Worm (Caenorhabditis elegans) whole organism, L1 larva: ENCODE data around the gene srx-19.

Source experiments
- C34B4.2 ChIP-seq: sonication (generic microtip); optimal IDR thresholded peaks from 2 replicates; lab custom pipeline; 2017; ENCODE audit warnings: mild to moderate bottlenecking, missing genetic modification characterization, missing compliant biosample characterization
- F16B12.6 ChIP-seq: fragments of 150-350 bp; optimal IDR thresholded peaks from 2 replicates; lab custom pipeline; 2014; ENCODE audit warnings: missing biosample characterization, missing genetic modification characterization
- Y116A8C.19 ChIP-seq: sonication (generic microtip); optimal IDR thresholded peaks from 2 replicates; lab custom pipeline; 2016; ENCODE audit warnings: missing compliant biosample characterization, missing genetic modification characterization, borderline replicate concordance
- aly-2 ChIP-seq: fragments of 150-350 bp; optimal IDR thresholded peaks from 2 replicates; lab custom pipeline; 2014; ENCODE audit warnings: missing biosample characterization, missing genetic modification characterization
- blmp-1 ChIP-seq: fragments of 150-350 bp; optimal IDR thresholded peaks from 2 replicates; lab custom pipeline; 2014; ENCODE audit warnings: missing biosample characterization, missing genetic modification characterization
- ceh-90 ChIP-seq: sonication (generic microtip); optimal IDR thresholded peaks from 2 replicates; lab custom pipeline; 2016; ENCODE audit warnings: missing genetic modification characterization, missing compliant biosample characterization
- dsc-1 ChIP-seq: sonication (generic microtip); optimal IDR thresholded peaks from 2 replicates; lab custom pipeline; 2016; ENCODE audit warnings: mild to moderate bottlenecking, missing genetic modification characterization, missing compliant biosample characterization
- egl-13 ChIP-seq: sonication (generic microtip); optimal IDR thresholded peaks from 2 replicates; lab custom pipeline; 2016; ENCODE audit warnings: missing genotype, missing genetic modification reagents, missing genetic modification characterization, missing compliant biosample characterization
- egl-27 ChIP-seq, 2 experiments: fragments of 150-350 bp in 1 of 2; sonication (generic microtip); optimal IDR thresholded peaks; 3 replicates each; lab custom pipeline; 2017 to 2018; ENCODE audit warnings: missing biosample characterization in 2 of 2, missing genetic modification characterization in 2 of 2, missing genetic modification reagents in 2 of 2
- elt-2 ChIP-seq: sonication (generic microtip); optimal IDR thresholded peaks from 2 replicates; lab custom pipeline; 2016; ENCODE audit warnings: missing genetic modification characterization, mild to moderate bottlenecking, inconsistent platforms, missing compliant biosample characterization, missing genetic modification reagents
- fkh-10 ChIP-seq: sonication (generic microtip); optimal IDR thresholded peaks from 2 replicates; lab custom pipeline; 2017; ENCODE audit warnings: missing biosample characterization, missing genetic modification reagents, missing genetic modification characterization
- fkh-4 ChIP-seq: sonication (generic microtip); optimal IDR thresholded peaks from 2 replicates; lab custom pipeline; 2016; ENCODE audit warnings: missing compliant biosample characterization, missing genetic modification characterization, borderline replicate concordance
- fkh-8 ChIP-seq: sonication (generic microtip); optimal IDR thresholded peaks from 2 replicates; lab custom pipeline; 2016; ENCODE audit warnings: mild to moderate bottlenecking, missing genetic modification characterization, missing compliant biosample characterization
- fos-1 ChIP-seq: fragments of 150-350 bp; optimal IDR thresholded peaks from 2 replicates; lab custom pipeline; 2014; ENCODE audit warnings: missing biosample characterization, missing genetic modification characterization
- hlh-17 ChIP-seq: fragments of 200-800 bp; sonication (Bioruptor generic); optimal IDR thresholded peaks from 2 replicates; lab custom pipeline; 2018; ENCODE audit warnings: missing genetic modification characterization, mild to moderate bottlenecking, missing compliant biosample characterization, moderate library complexity, borderline replicate concordance
- hlh-4 ChIP-seq: sonication (generic microtip); optimal IDR thresholded peaks from 2 replicates; lab custom pipeline; 2016; ENCODE audit warnings: mild to moderate bottlenecking, missing genetic modification characterization, missing compliant biosample characterization
- irx-1 ChIP-seq: sonication (generic microtip); optimal IDR thresholded peaks from 2 replicates; lab custom pipeline; 2016; ENCODE audit warnings: missing genetic modification characterization, missing compliant biosample characterization
- isw-1 ChIP-seq: fragments of 200-800 bp; sonication (Bioruptor generic); IDR thresholded peaks from 2 replicates; pipeline ENCODE4 v1.3.6; 2022; ENCODE audit warnings: missing genetic modification characterization, missing compliant biosample characterization
- jun-1 ChIP-seq: fragments of 150-350 bp; optimal IDR thresholded peaks from 2 replicates; lab custom pipeline; 2014; ENCODE audit warnings: missing biosample characterization, missing genetic modification reagents, missing genetic modification characterization
- lin-13 ChIP-seq: fragments of 150-350 bp; optimal IDR thresholded peaks from 2 replicates; lab custom pipeline; 2014; ENCODE audit warnings: missing biosample characterization, missing genetic modification reagents, missing genetic modification characterization
- lin-14 ChIP-seq: fragments of 200-800 bp; sonication (Bioruptor generic); optimal IDR thresholded peaks from 2 replicates; lab custom pipeline; 2018; ENCODE audit warnings: mild to moderate bottlenecking, missing genetic modification characterization, moderate library complexity, missing compliant biosample characterization
- lin-35 ChIP-seq, 2 experiments: fragments of 150-350 bp; optimal IDR thresholded peaks; 2 replicates each; lab custom pipeline; 2014; ENCODE audit warnings: missing biosample characterization in 2 of 2, missing genetic modification characterization in 2 of 2, missing genetic modification reagents in 2 of 2
- lin-39 ChIP-seq: fragments of 150-350 bp; optimal IDR thresholded peaks from 2 replicates; lab custom pipeline; 2014; ENCODE audit warnings: missing biosample characterization, missing genetic modification reagents, missing genetic modification characterization
- lir-3 ChIP-seq: sonication (generic microtip); optimal IDR thresholded peaks from 2 replicates; lab custom pipeline; 2016; ENCODE audit warnings: mild to moderate bottlenecking, missing genetic modification characterization, moderate library complexity, missing compliant biosample characterization; ENCODE audit not compliant: poor library complexity
- mab-9 ChIP-seq: fragments of 200-800 bp; sonication (Bioruptor generic); IDR thresholded peaks from 2 replicates; pipeline ENCODE4 v1.3.6; 2022; ENCODE audit warnings: missing genetic modification reagents, missing genetic modification characterization, missing compliant biosample characterization
- mdl-1 ChIP-seq, 2 experiments: fragments of 150-350 bp; optimal IDR thresholded peaks; 2 replicates each; lab custom pipeline; 2014 to 2017; ENCODE audit warnings: missing biosample characterization in 2 of 2, missing genetic modification characterization in 2 of 2, inconsistent platforms in 1 of 2
- mef-2 ChIP-seq: fragments of 150-350 bp; optimal IDR thresholded peaks from 2 replicates; lab custom pipeline; 2014; ENCODE audit warnings: missing biosample characterization, missing genetic modification characterization
- mep-1 ChIP-seq: fragments of 150-350 bp; optimal IDR thresholded peaks from 2 replicates; lab custom pipeline; 2014; ENCODE audit warnings: missing biosample characterization, missing genetic modification characterization
- nhr-11 ChIP-seq: fragments of 150-350 bp; optimal IDR thresholded peaks from 2 replicates; lab custom pipeline; 2014; ENCODE audit warnings: missing biosample characterization, missing genetic modification characterization
- nhr-19 ChIP-seq: fragments of 200-800 bp; sonication (Bioruptor generic); conservative IDR thresholded peaks from 2 replicates; pipeline ENCODE4 v1.3.6; 2022; ENCODE audit warnings: missing genetic modification characterization, missing compliant biosample characterization
- nhr-28 ChIP-seq: fragments of 150-350 bp; optimal IDR thresholded peaks from 2 replicates; lab custom pipeline; 2014; ENCODE audit warnings: missing biosample characterization, missing genetic modification characterization
- nhr-47 ChIP-seq: sonication (generic microtip); optimal IDR thresholded peaks from 2 replicates; lab custom pipeline; 2016; ENCODE audit warnings: mild to moderate bottlenecking, missing genetic modification characterization, moderate library complexity, missing compliant biosample characterization
- nhr-71 ChIP-seq: sonication (generic microtip); optimal IDR thresholded peaks from 2 replicates; lab custom pipeline; 2016; ENCODE audit warnings: mild to moderate bottlenecking, missing genetic modification characterization, moderate library complexity, missing compliant biosample characterization
- nhr-77 ChIP-seq: fragments of 150-350 bp; optimal IDR thresholded peaks from 2 replicates; lab custom pipeline; 2014; ENCODE audit warnings: missing biosample characterization, missing genetic modification characterization
- nhr-90 ChIP-seq: sonication (generic microtip); optimal IDR thresholded peaks from 2 replicates; lab custom pipeline; 2016; ENCODE audit warnings: mild to moderate bottlenecking, missing genetic modification characterization, missing compliant biosample characterization; ENCODE audit not compliant: poor library complexity
- pag-3 ChIP-seq: sonication (generic microtip); optimal IDR thresholded peaks from 2 replicates; lab custom pipeline; 2017; ENCODE audit warnings: missing genetic modification characterization, mild to moderate bottlenecking, missing compliant biosample characterization, antibody characterized with exemption, borderline replicate concordance; ENCODE audit not compliant: insufficient read depth
- pax-3 ChIP-seq: fragments of 200-800 bp; sonication (Bioruptor generic); optimal IDR thresholded peaks from 2 replicates; lab custom pipeline; 2018; ENCODE audit warnings: mild to moderate bottlenecking, missing genetic modification characterization, moderate library complexity, missing compliant biosample characterization
- pqm-1 ChIP-seq: sonication (generic microtip); optimal IDR thresholded peaks from 3 replicates; lab custom pipeline; 2017; ENCODE audit warnings: missing biosample characterization, missing genetic modification characterization
- snpc-4 ChIP-seq: fragments of 150-350 bp; optimal IDR thresholded peaks from 2 replicates; lab custom pipeline; 2014; ENCODE audit warnings: missing biosample characterization, missing genetic modification characterization
- snu-23 ChIP-seq: sonication (generic microtip); optimal IDR thresholded peaks from 2 replicates; lab custom pipeline; 2016; ENCODE audit warnings: missing genetic modification characterization, missing compliant biosample characterization
- sox-4 ChIP-seq: sonication (generic microtip); optimal IDR thresholded peaks from 2 replicates; lab custom pipeline; 2016; ENCODE audit warnings: missing genetic modification characterization, missing compliant biosample characterization
- sptf-1 ChIP-seq: fragments of 150-350 bp; optimal IDR thresholded peaks from 2 replicates; lab custom pipeline; 2014; ENCODE audit warnings: missing biosample characterization, missing genetic modification characterization
- sup-37 ChIP-seq: fragments of 200-800 bp; sonication (Bioruptor generic); optimal IDR thresholded peaks from 2 replicates; lab custom pipeline; 2018; ENCODE audit warnings: mild to moderate bottlenecking, missing genetic modification characterization, missing compliant biosample characterization
- tlp-1 ChIP-seq: fragments of 150-350 bp; optimal IDR thresholded peaks from 2 replicates; lab custom pipeline; 2014; ENCODE audit warnings: missing biosample characterization, missing genetic modification characterization
- unc-30 ChIP-seq: sonication (generic microtip); optimal IDR thresholded peaks from 2 replicates; lab custom pipeline; 2017; ENCODE audit warnings: missing biosample characterization, missing genetic modification characterization
- unc-98 ChIP-seq: fragments of 200-800 bp; sonication (Bioruptor generic); IDR thresholded peaks from 2 replicates; pipeline ENCODE4 v1.3.6; 2022; ENCODE audit warnings: missing genetic modification characterization, missing compliant biosample characterization
- ztf-4 ChIP-seq: fragments of 150-350 bp; optimal IDR thresholded peaks from 2 replicates; lab custom pipeline; 2014; ENCODE audit warnings: missing biosample characterization, missing genetic modification characterization

Gene srx-19

DNA sequence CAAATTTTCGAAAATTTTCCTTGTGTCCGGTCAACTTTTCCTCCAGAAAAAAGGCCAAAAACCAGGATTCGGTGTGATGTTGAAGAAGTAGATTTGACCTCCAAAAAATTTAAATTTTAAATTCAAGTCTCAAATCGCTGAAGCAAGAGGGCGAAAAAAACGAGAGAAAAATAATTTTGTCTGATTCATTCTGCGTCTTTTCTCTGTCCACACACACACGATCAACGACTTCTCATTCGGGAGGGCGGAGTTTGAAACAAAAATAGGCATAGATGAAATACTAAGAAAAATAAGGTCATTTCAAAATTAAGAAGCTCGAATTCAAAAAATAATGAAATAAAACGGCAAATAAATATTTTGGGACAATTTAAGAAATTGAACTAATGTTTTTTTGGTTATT is 13.8 kb upstream of the srx-19 start, which contains the start of gene R13H7.2:
Gene R13H7.2, minus strand, starts transcription at position 101 of the 400 bp plus-strand sequence.
- TF ChIP-seq mab-9 (GFP tag; lab: Robert Waterston, UW) (no peak), lin-14 (GFP tag; lab: Kevin White, UChicago) (no peak), hlh-4 (tag; lab: Kevin White, UChicago) (no peak), F16B12.6 (no peak), egl-13 (tag; lab: Kevin White, UChicago) (no peak), nhr-11 (no peak), isw-1 (GFP tag; lab: Robert Waterston, UW) (no peak), nhr-28 (tag; lab: Kevin White, UChicago) (no peak), blmp-1 (tag; lab: Kevin White, UChicago) (no peak), unc-98 (GFP tag; lab: Robert Waterston, UW) (no peak), Y116A8C.19 (tag; lab: Kevin White, UChicago) (no peak), sptf-1 (no peak), nhr-19 (GFP tag; lab: Robert Waterston, UW) (no peak), ztf-4 (tag; lab: Kevin White, UChicago) (no peak), egl-27 (tag; optimal IDR thresholded peaks at IDR 0.05; lab: Kevin White, UChicago) (no peak), mep-1 (tag; lab: Kevin White, UChicago) (no peak), C34B4.2 (no peak), pax-3 (tag; lab: Kevin White, UChicago) (no peak), lin-13 (no peak), jun-1 (tag; lab: Kevin White, UChicago) (no peak)

DNA sequence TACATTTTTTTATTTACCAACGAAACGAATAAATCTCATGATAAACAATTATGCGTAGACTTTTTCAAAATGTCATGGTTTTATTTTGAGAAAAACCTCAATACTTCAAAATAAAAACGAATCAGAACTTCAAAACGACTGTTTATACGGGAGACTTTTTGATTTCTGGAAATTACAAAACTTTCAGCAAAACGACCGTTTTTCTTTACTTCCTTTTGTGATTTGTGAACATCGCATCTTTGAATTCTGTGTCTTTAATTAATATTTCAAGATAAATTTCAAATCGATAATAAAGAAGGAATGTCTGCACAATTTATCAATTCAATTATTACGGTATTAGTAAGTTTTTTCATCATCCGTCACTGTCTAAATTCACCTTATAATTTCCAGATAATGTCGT is 5.3 kb upstream of the srx-19 start, which contains the start of gene srx-20:
Gene srx-20, plus strand, starts transcription at position 301 of the 400 bp plus-strand sequence.
- TF ChIP-seq isw-1 (GFP tag; lab: Robert Waterston, UW) = no peak
- no peak for TF ChIP-seq pag-3
- TF ChIP-seq, all 84 proteins: peak for 0

DNA sequence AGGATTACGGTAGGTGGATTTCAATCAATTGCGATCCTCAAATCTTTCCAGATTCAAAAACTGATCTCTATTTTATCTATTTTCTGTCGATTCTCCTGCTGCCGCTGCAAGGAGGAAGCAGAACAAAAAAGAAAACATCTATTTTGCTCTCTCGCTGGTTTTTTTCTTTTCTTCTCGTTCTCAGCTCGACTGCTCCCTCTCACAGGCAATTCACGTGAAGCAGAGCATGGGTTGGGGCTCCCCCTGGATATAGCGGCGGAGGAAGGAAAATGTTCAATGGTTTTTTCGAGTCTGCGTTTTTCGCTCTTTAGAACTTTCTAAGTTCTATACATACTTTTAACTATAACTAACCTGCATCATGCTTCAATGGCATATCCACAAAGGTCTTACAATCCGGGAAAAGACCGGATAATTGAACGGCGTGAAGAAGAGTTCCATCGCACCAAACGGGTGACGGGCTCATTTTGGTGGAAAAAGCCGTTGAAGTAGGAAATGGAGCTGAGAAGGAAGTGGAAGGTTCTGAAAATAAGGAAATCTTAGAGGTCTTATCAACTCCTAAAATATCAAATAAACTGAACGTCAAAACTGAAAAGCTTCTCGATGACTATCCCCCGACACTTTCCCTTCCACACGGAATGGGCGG is 6.0 kb downstream of the srx-19 start:
- TF ChIP-seq nhr-28 (tag; lab: Kevin White, UChicago) = no peak
- peak; percentile 70 for TF ChIP-seq irx-1 (tag; lab: Kevin White, UChicago)
- TF ChIP-seq sptf-1 = no peak
- no peak for TF ChIP-seq ceh-90 (tag; lab: Kevin White, UChicago)
- TF ChIP-seq lir-3 (tag; lab: Kevin White, UChicago) = peak; percentile 17
- TF ChIP-seq snu-23 (GFP tag; lab: Kevin White, UChicago) = peak; percentile 75
- no peak for TF ChIP-seq nhr-90 (tag; lab: Kevin White, UChicago)
- TF ChIP-seq nhr-71 (tag; lab: Kevin White, UChicago) = peak; percentile 91
- peak; percentile 6 for TF ChIP-seq lin-39 (tag; lab: Kevin White, UChicago)
- TF ChIP-seq elt-2 (tag; lab: Kevin White, UChicago) = peak; percentile 20
- TF ChIP-seq fkh-10 (GFP tag; lab: Kevin White, UChicago) = peak; percentile 78
- peak; percentile 42 for TF ChIP-seq dsc-1 (tag; lab: Kevin White, UChicago)
- no peak for TF ChIP-seq tlp-1 (tag; lab: Kevin White, UChicago)
- TF ChIP-seq nhr-11 = peak; percentile 57
- TF ChIP-seq mep-1 (tag; lab: Kevin White, UChicago) = peak; percentile 68
- TF ChIP-seq hlh-4 (tag; lab: Kevin White, UChicago) = no peak
- peak; percentile 76 for TF ChIP-seq nhr-77 (tag; lab: Kevin White, UChicago)
- TF ChIP-seq hlh-17 = no peak
- peak; percentile 76 for TF ChIP-seq mef-2 (tag; lab: Kevin White, UChicago)
- TF ChIP-seq unc-30 (tag; lab: Kevin White, UChicago) = no peak
- peak; percentile 21 for TF ChIP-seq sup-37 (GFP tag; lab: Kevin White, UChicago)
- TF ChIP-seq fkh-4 (tag; lab: Kevin White, UChicago) = no peak
- peak; percentile 86 for TF ChIP-seq fkh-8 (tag; lab: Kevin White, UChicago)
- peak; percentile 49 for TF ChIP-seq sox-4 (tag; lab: Kevin White, UChicago)
- 0 out of 2 replicates have a peak, but pooled peaks have one; percentile 54 for TF ChIP-seq unc-98 (GFP tag; lab: Robert Waterston, UW)
- TF ChIP-seq aly-2 (tag; lab: Kevin White, UChicago) = no peak
- TF ChIP-seq fos-1 (tag; lab: Kevin White, UChicago) = peak; percentile 49
- no peak for TF ChIP-seq pqm-1 (tag; lab: Kevin White, UChicago)
- TF ChIP-seq nhr-47 (tag; lab: Kevin White, UChicago) = peak; percentile 76
- no peak for TF ChIP-seq snpc-4 (tag; lab: Kevin White, UChicago)
- peak in 1 of 2 experiments; percentile 76 for TF ChIP-seq mdl-1 (tag; optimal IDR thresholded peaks at IDR 0.05; lab: Kevin White, UChicago)
- peak in 1 of 2 experiments; percentile 65 for TF ChIP-seq lin-35 (GFP tag; optimal IDR thresholded peaks at IDR 0.05; lab: Kevin White, UChicago)
- TF ChIP-seq nhr-19 (GFP tag; lab: Robert Waterston, UW) = peak; percentile 94
